Fruit fly (Drosophila melanogaster) whole organism, embryonic: ENCODE measurements around the gene Ipo9.

ENCODE experiments used
- Abd-B ChIP-seq: fragments of 200-800 bp; sonication (Bioruptor generic); optimal IDR thresholded peaks from 2 replicates; lab custom pipeline; 2018; ENCODE audit warnings: missing biosample characterization, mild to moderate bottlenecking, missing genetic modification characterization, moderate library complexity
- B-H1 ChIP-seq: fragments of 200-800 bp; sonication (Bioruptor generic); IDR thresholded peaks from 3 replicates; pipeline ENCODE4 v1.3.6; 2022; ENCODE audit warnings: missing biosample characterization, missing genetic modification characterization
- BEAF-32 ChIP-seq: fragments of 200-800 bp; sonication (Bioruptor generic); optimal IDR thresholded peaks from 3 replicates; lab custom pipeline; 2017; ENCODE audit warnings: missing biosample characterization, missing genetic modification characterization, mild to moderate bottlenecking, moderate library complexity, missing genetic modification reagents
- CG11398 ChIP-seq: fragments of 200-800 bp; sonication (Bioruptor generic); optimal IDR thresholded peaks from 2 replicates; lab custom pipeline; 2016; ENCODE audit warnings: missing biosample characterization, missing genetic modification characterization
- CG12071 ChIP-seq: fragments of 200-800 bp; sonication (Bioruptor generic); optimal IDR thresholded peaks from 3 replicates; lab custom pipeline; 2018; ENCODE audit warnings: missing biosample characterization, mild to moderate bottlenecking, missing genetic modification characterization
- CG12104 ChIP-seq: fragments of 200-800 bp; sonication (Bioruptor generic); optimal IDR thresholded peaks from 3 replicates; lab custom pipeline; 2016; ENCODE audit warnings: missing biosample characterization, missing genetic modification characterization
- CG15269 ChIP-seq: fragments of 200-800 bp; sonication (Bioruptor generic); optimal IDR thresholded peaks from 2 replicates; lab custom pipeline; 2018; ENCODE audit warnings: missing biosample characterization, mild to moderate bottlenecking, missing genetic modification characterization, moderate library complexity
- CG18599 ChIP-seq: fragments of 200-800 bp; sonication (Bioruptor generic); optimal IDR thresholded peaks from 3 replicates; lab custom pipeline; 2017; ENCODE audit warnings: missing biosample characterization, missing genetic modification characterization, mild to moderate bottlenecking, moderate library complexity, missing genetic modification reagents
- CG2129 ChIP-seq: fragments of 200-800 bp; sonication (Bioruptor generic); IDR thresholded peaks from 2 replicates; pipeline ENCODE4 v1.3.6; 2022; ENCODE audit warnings: missing biosample characterization, missing genetic modification characterization; ENCODE audit not compliant: partially characterized antibody
- CG30020 ChIP-seq: fragments of 200-800 bp; optimal IDR thresholded peaks from 2 replicates; lab custom pipeline; 2019; ENCODE audit warnings: missing biosample characterization, mild to moderate bottlenecking, missing genetic modification characterization, moderate library complexity
- CG31441 ChIP-seq: fragments of 200-800 bp; sonication (Bioruptor generic); IDR thresholded peaks from 2 replicates; pipeline ENCODE4 v1.3.6; 2022; ENCODE audit warnings: missing biosample characterization, missing genetic modification characterization
- CG33213 ChIP-seq: fragments of 200-800 bp; sonication (Bioruptor generic); optimal IDR thresholded peaks from 3 replicates; lab custom pipeline; 2016; ENCODE audit warnings: missing biosample characterization, missing genetic modification characterization
- CG4404 ChIP-seq: fragments of 200-800 bp; sonication (Bioruptor generic); IDR thresholded peaks from 2 replicates; pipeline ENCODE4 v1.3.6; 2022; ENCODE audit warnings: missing biosample characterization, missing genetic modification characterization
- CG5245 ChIP-seq: fragments of 200-800 bp; sonication (Bioruptor generic); optimal IDR thresholded peaks from 3 replicates; lab custom pipeline; 2016; ENCODE audit warnings: missing biosample characterization, missing genetic modification characterization
- CG6254 ChIP-seq: fragments of 200-800 bp; sonication (Bioruptor generic); optimal IDR thresholded peaks from 3 replicates; lab custom pipeline; 2017; ENCODE audit warnings: mild to moderate bottlenecking, missing biosample characterization, missing genetic modification reagents, missing genetic modification characterization
- CG6765 ChIP-seq: fragments of 200-800 bp; sonication (Bioruptor generic); optimal IDR thresholded peaks from 3 replicates; lab custom pipeline; 2017; ENCODE audit warnings: missing biosample characterization, mild to moderate bottlenecking, missing genetic modification characterization
- CHES-1-like ChIP-seq: fragments of 200-800 bp; sonication (Bioruptor generic); optimal IDR thresholded peaks from 2 replicates; lab custom pipeline; 2016; ENCODE audit warnings: missing biosample characterization, missing genetic modification characterization
- Chrac-16 ChIP-seq: fragments of 200-800 bp; sonication (Bioruptor generic); optimal IDR thresholded peaks from 3 replicates; lab custom pipeline; 2016; ENCODE audit warnings: missing biosample characterization, missing genetic modification characterization
- Ets65A ChIP-seq: fragments of 200-800 bp; sonication (Bioruptor generic); peaks from one replicate; lab custom pipeline; 2016; ENCODE audit warnings: missing biosample characterization, missing genetic modification characterization
- H15 ChIP-seq: fragments of 200-800 bp; sonication (Bioruptor generic); IDR thresholded peaks from 3 replicates; pipeline ENCODE4 v1.3.6; 2022; ENCODE audit warnings: missing biosample characterization, missing genetic modification characterization
- HLH3B ChIP-seq: fragments of 200-800 bp; sonication (Bioruptor generic); IDR thresholded peaks from 2 replicates; pipeline ENCODE4 v1.3.6; 2022; ENCODE audit warnings: missing biosample characterization, missing genetic modification characterization
- HLHmδ ChIP-seq: fragments of 200-800 bp; sonication (Bioruptor generic); optimal IDR thresholded peaks from 2 replicates; lab custom pipeline; 2018; ENCODE audit warnings: missing biosample characterization, mild to moderate bottlenecking, missing genetic modification characterization, moderate library complexity
- Lpt ChIP-seq: fragments of >200 bp; optimal IDR thresholded peaks from 2 replicates; lab custom pipeline; 2018; ENCODE audit warnings: missing biosample characterization, missing genetic modification characterization
- MBD-R2 ChIP-seq: fragments of 200-800 bp; sonication (Bioruptor generic); IDR thresholded peaks from 2 replicates; pipeline ENCODE4 v1.3.6; 2022; ENCODE audit warnings: missing biosample characterization, missing genetic modification characterization
- Mad ChIP-seq: fragments of 200-800 bp; sonication (Bioruptor generic); optimal IDR thresholded peaks from 2 replicates; lab custom pipeline; 2016; ENCODE audit warnings: missing biosample characterization, missing genetic modification characterization
- Rx ChIP-seq: fragments of 200-800 bp; sonication (Bioruptor generic); IDR thresholded peaks from 2 replicates; pipeline ENCODE4 v1.3.6; 2022; ENCODE audit warnings: missing biosample characterization, missing genetic modification characterization
- Side ChIP-seq: fragments of 200-800 bp; sonication (Bioruptor generic); optimal IDR thresholded peaks from 2 replicates; lab custom pipeline; 2016; ENCODE audit warnings: missing biosample characterization, missing genetic modification characterization
- Sox100B ChIP-seq: fragments of 200-800 bp; sonication (Bioruptor generic); optimal IDR thresholded peaks from 3 replicates; lab custom pipeline; 2018; ENCODE audit warnings: missing biosample characterization, mild to moderate bottlenecking, missing genetic modification characterization
- Sry-β ChIP-seq: fragments of 200-800 bp; sonication (Bioruptor generic); optimal IDR thresholded peaks from 2 replicates; lab custom pipeline; 2018; ENCODE audit warnings: missing biosample characterization, mild to moderate bottlenecking, missing genetic modification characterization, moderate library complexity
- Stat92E ChIP-seq, 3 experiments: fragments of >200 bp in 2 of 3; fragments of 200-800 bp in 1 of 3; sonication (Bioruptor generic) in 1 of 3; optimal IDR thresholded peaks; 2 replicates each; lab custom pipeline; 2017 to 2019; ENCODE audit warnings: missing biosample characterization in 3 of 3, missing genetic modification characterization in 3 of 3, mild to moderate bottlenecking in 1 of 3, moderate library complexity in 1 of 3
- Usf ChIP-seq: fragments of 200-800 bp; sonication (Bioruptor generic); optimal IDR thresholded peaks from 2 replicates; lab custom pipeline; 2017; ENCODE audit warnings: missing genotype, missing biosample characterization, missing genetic modification characterization
- ato ChIP-seq: fragments of 200-800 bp; sonication (Bioruptor generic); IDR thresholded peaks from 2 replicates; pipeline ENCODE4 v1.3.6; 2022; ENCODE audit warnings: missing biosample characterization, missing genetic modification characterization; ENCODE audit not compliant: partially characterized antibody
- bigmax ChIP-seq: fragments of 200-800 bp; sonication (Bioruptor generic); optimal IDR thresholded peaks from 2 replicates; lab custom pipeline; 2018; ENCODE audit warnings: missing biosample characterization, mild to moderate bottlenecking, missing genetic modification characterization
- chinmo ChIP-seq: fragments of 200-800 bp; sonication (Bioruptor generic); IDR thresholded peaks from 4 replicates; pipeline ENCODE4 v1.3.6; 2022; ENCODE audit warnings: missing biosample characterization, missing genetic modification characterization; ENCODE audit not compliant: partially characterized antibody
- dati ChIP-seq: fragments of 200-800 bp; sonication (Bioruptor generic); IDR thresholded peaks from 2 replicates; pipeline ENCODE4 v1.3.6; 2022; ENCODE audit warnings: missing biosample characterization, missing genetic modification characterization
- dmrt11E ChIP-seq: fragments of 200-800 bp; sonication (Bioruptor generic); optimal IDR thresholded peaks from 3 replicates; lab custom pipeline; 2018; ENCODE audit warnings: missing biosample characterization, mild to moderate bottlenecking, missing genetic modification characterization, moderate library complexity
- eve ChIP-seq, 2 experiments: fragments of >200 bp; optimal IDR thresholded peaks; 2 replicates each; lab custom pipeline; 2017; ENCODE audit warnings: missing biosample characterization in 2 of 2, missing genetic modification characterization in 2 of 2
- gro ChIP-seq: fragments of 200-800 bp; sonication (Bioruptor generic); optimal IDR thresholded peaks from 2 replicates; lab custom pipeline; 2016; ENCODE audit warnings: missing biosample characterization, missing genetic modification characterization
- gt ChIP-seq: fragments of 200-800 bp; sonication (Bioruptor generic); IDR thresholded peaks from 2 replicates; pipeline ENCODE4 v1.3.6; 2022; ENCODE audit warnings: missing biosample characterization, missing genetic modification characterization
- jigr1 ChIP-seq: fragments of 200-800 bp; sonication (Bioruptor generic); IDR thresholded peaks from 3 replicates; pipeline ENCODE4 v1.3.6; 2022; ENCODE audit warnings: missing biosample characterization, missing genetic modification characterization
- onecut ChIP-seq: fragments of 200-800 bp; sonication (Bioruptor generic); IDR thresholded peaks from 2 replicates; pipeline ENCODE4 v1.3.6; 2022; ENCODE audit warnings: missing biosample characterization, missing genetic modification characterization
- pfk ChIP-seq: fragments of 200-800 bp; sonication (Bioruptor generic); optimal IDR thresholded peaks from 2 replicates; lab custom pipeline; 2018; ENCODE audit warnings: missing biosample characterization, mild to moderate bottlenecking, missing genetic modification characterization, moderate library complexity
- pho ChIP-seq: fragments of 200-800 bp; sonication (Bioruptor generic); optimal IDR thresholded peaks from 2 replicates; lab custom pipeline; 2016; ENCODE audit warnings: missing biosample characterization, missing genetic modification characterization
- pros ChIP-seq: fragments of 200-800 bp; sonication (Bioruptor generic); optimal IDR thresholded peaks from 3 replicates; lab custom pipeline; 2019; ENCODE audit warnings: missing biosample characterization, mild to moderate bottlenecking, missing genetic modification characterization, moderate library complexity
- psq ChIP-seq: fragments of 200-800 bp; sonication (Bioruptor generic); optimal IDR thresholded peaks from 2 replicates; lab custom pipeline; 2017; ENCODE audit warnings: missing biosample characterization, missing genetic modification characterization
- run ChIP-seq: fragments of 200-800 bp; sonication (Bioruptor generic); optimal IDR thresholded peaks from 3 replicates; lab custom pipeline; 2018; ENCODE audit warnings: missing biosample characterization, mild to moderate bottlenecking, missing genetic modification characterization
- salm ChIP-seq: fragments of 200-800 bp; sonication (Bioruptor generic); optimal IDR thresholded peaks from 2 replicates; lab custom pipeline; 2018; ENCODE audit warnings: missing biosample characterization, mild to moderate bottlenecking, missing genetic modification characterization
- tgo ChIP-seq: fragments of 200-800 bp; sonication (Bioruptor generic); IDR thresholded peaks from 3 replicates; pipeline ENCODE4 v1.3.6; 2022; ENCODE audit warnings: missing biosample characterization, missing genetic modification characterization
- tup ChIP-seq: fragments of 200-800 bp; sonication (Bioruptor generic); optimal IDR thresholded peaks from 2 replicates; lab custom pipeline; 2016; ENCODE audit warnings: missing biosample characterization, mild to moderate bottlenecking, missing genetic modification characterization, moderate library complexity

Gene Ipo9

DNA sequence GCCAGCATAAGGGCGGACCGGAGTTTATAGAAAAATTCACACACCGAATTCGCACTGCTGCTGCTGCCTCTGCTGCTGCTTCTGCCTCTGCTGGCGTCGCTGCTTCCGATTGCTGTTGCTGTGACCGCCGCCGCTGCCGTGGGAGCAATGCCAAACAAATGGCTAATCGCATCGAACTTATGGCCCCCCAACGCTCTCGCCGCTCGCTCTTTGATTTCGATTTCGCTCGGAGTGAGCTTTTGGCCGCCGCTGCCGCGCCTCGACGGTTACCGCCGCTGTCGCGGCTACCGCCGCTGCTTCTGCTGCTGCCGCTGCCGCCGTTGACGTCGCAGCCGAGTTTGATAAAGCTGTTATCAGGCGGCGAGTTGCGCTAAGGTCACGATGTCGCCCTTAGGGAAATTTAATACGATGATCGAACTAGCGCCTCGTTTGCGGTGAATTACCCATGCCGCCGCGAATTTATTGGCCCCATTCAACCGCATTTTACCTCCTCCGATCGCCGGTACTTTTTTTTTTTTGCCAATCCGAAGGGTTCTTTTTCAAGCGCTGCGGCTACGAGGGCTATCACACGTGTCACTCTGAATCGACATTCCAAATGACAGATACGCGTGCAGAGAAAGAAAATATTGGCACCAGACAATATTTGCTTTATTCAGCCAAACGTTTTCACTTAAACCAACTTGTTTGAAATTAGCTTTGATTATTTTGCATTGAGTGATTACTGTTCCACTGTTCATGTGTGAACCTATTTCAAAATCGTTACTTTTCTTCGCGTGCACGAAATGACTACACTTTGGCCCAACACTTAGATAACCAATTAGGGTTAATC lies 45.9 kb downstream of the Ipo9 start (continued):
- TF ChIP-seq HLH3B (GFP tag; lab: Robert Waterston, UW) (peak; percentile 72), MBD-R2 (GFP tag; lab: Robert Waterston, UW) (peak; percentile 58), CG11398 (GFP tag; lab: Kevin White, UChicago) (no peak), tgo (GFP tag; lab: Robert Waterston, UW) (peak; percentile 85), CG30020 (tag; lab: Kevin White, UChicago) (no peak), pros (GFP tag; lab: Kevin White, UChicago) (no peak), dati (0 out of 2 replicates have a peak, but pooled peaks have one; percentile 10), CG12104 (GFP tag; lab: Kevin White, UChicago) (no peak), CHES-1-like (GFP tag; lab: Kevin White, UChicago) (peak; percentile 48), pho (peak; percentile 46), CG15269 (peak; percentile 72), Sox100B (peak; percentile 31), Ets65A (GFP tag; lab: Kevin White, UChicago) (peak; percentile 88), onecut (GFP tag; lab: Robert Waterston, UW) (peak; percentile 45), chinmo (GFP tag; lab: Robert Waterston, UW) (peak; percentile 43; the same call in 2 of the 4 replicates), CG4404 (GFP tag; lab: Robert Waterston, UW) (peak; percentile 46; the same call in 1 of the 2 replicates), eve (GFP tag; optimal IDR thresholded peaks at IDR 0.05; lab: Kevin White, UChicago) (peak in 1 of 2 experiments; percentile 65), pfk (GFP tag; lab: Kevin White, UChicago) (no peak), Sry-β (GFP tag; lab: Kevin White, UChicago) (no peak), Mad (GFP tag; lab: Kevin White, UChicago) (peak; percentile 40), salm (no peak), run (no peak), dmrt11E (tag; lab: Kevin White, UChicago) (no peak), tup (GFP tag; lab: Kevin White, UChicago) (no peak), CG6765 (no peak), CG33213 (no peak), B-H1 (GFP tag; lab: Robert Waterston, UW) (peak; percentile 59; the same call in 2 of the 3 replicates), Stat92E (GFP tag; optimal IDR thresholded peaks at IDR 0.05; lab: Kevin White, UChicago) (no peak), ato (GFP tag; lab: Robert Waterston, UW) (no peak), bigmax (GFP tag; lab: Kevin White, UChicago) (no peak), CG2129 (no peak), jigr1 (no peak), gt (GFP tag; lab: Robert Waterston, UW) (0 out of 2 replicates have a peak, but pooled peaks have one; percentile 32), Abd-B (GFP tag; lab: Kevin White, UChicago) (peak; percentile 69), CG31441 (peak; percentile 52; the same call in 1 of the 2 replicates), Lpt (GFP tag; lab: Kevin White, UChicago) (no peak), gro (peak; percentile 71), Chrac-16 (peak; percentile 6), CG12071 (peak; percentile 67), Side (peak; percentile 35), CG6254 (GFP tag; lab: Kevin White, UChicago) (no peak), HLHmδ (GFP tag; lab: Kevin White, UChicago) (no peak), H15 (GFP tag; lab: Robert Waterston, UW) (peak; percentile 80), Usf (GFP tag; lab: Kevin White, UChicago) (no peak), psq (GFP tag; lab: Kevin White, UChicago) (no peak), CG5245 (GFP tag; lab: Kevin White, UChicago) (peak; percentile 56), BEAF-32 (GFP tag; lab: Kevin White, UChicago) (no peak), Rx (peak; percentile 64), CG18599 (GFP tag; lab: Kevin White, UChicago) (peak; percentile 80)
